Worm (Caenorhabditis elegans) whole organism, late embryonic: ENCODE results near the gene C10G8.3.
A peak's percentile ranks its signal among the peaks of the same experiment; 100 is the strongest.

ENCODE experiments used
- C38D4.7 ChIP-seq: fragments of 200-800 bp; sonication (Bioruptor generic); optimal IDR thresholded peaks from 2 replicates; lab custom pipeline; 2018; ENCODE audit warnings: mild to moderate bottlenecking, missing genetic modification characterization, moderate library complexity, missing compliant biosample characterization
- K02D7.2 ChIP-seq: sonication (generic microtip); optimal IDR thresholded peaks from 2 replicates; lab custom pipeline; 2017; ENCODE audit warnings: mild to moderate bottlenecking, missing genetic modification characterization, missing compliant biosample characterization
- Y22D7AL.16 ChIP-seq: sonication (generic microtip); optimal IDR thresholded peaks from 2 replicates; lab custom pipeline; 2016; ENCODE audit warnings: missing genetic modification characterization, missing compliant biosample characterization
- ama-1 ChIP-seq: fragments of 150-350 bp; optimal IDR thresholded peaks from 2 replicates; lab custom pipeline; 2014
- ceh-14 ChIP-seq: sonication (generic microtip); optimal IDR thresholded peaks from 2 replicates; lab custom pipeline; 2016; ENCODE audit warnings: missing genotype, missing genetic modification characterization, missing compliant biosample characterization
- ceh-18 ChIP-seq: sonication (generic microtip); optimal IDR thresholded peaks from 2 replicates; lab custom pipeline; 2016; ENCODE audit warnings: missing genetic modification characterization, missing compliant biosample characterization
- ceh-19 ChIP-seq: fragments of 200-800 bp; sonication (Bioruptor generic); optimal IDR thresholded peaks from 2 replicates; lab custom pipeline; 2018; ENCODE audit warnings: mild to moderate bottlenecking, missing genetic modification characterization, missing compliant biosample characterization
- ceh-22 ChIP-seq: sonication (generic microtip); optimal IDR thresholded peaks from 2 replicates; lab custom pipeline; 2017; ENCODE audit warnings: missing biosample characterization, missing genetic modification characterization
- ceh-24 ChIP-seq: sonication (generic microtip); optimal IDR thresholded peaks from 2 replicates; lab custom pipeline; 2016; ENCODE audit warnings: mild to moderate bottlenecking, missing genetic modification characterization, missing compliant biosample characterization
- ceh-30 ChIP-seq: fragments of 150-350 bp; optimal IDR thresholded peaks from 2 replicates; lab custom pipeline; 2014; ENCODE audit warnings: missing biosample characterization, missing genetic modification characterization
- ceh-31 ChIP-seq: sonication (generic microtip); optimal IDR thresholded peaks from 2 replicates; lab custom pipeline; 2016; ENCODE audit warnings: missing genetic modification characterization, missing compliant biosample characterization
- ceh-45 ChIP-seq: fragments of 200-800 bp; sonication (Bioruptor generic); IDR thresholded peaks from 2 replicates; pipeline ENCODE4 v1.3.6; 2022; ENCODE audit warnings: missing genetic modification reagents, missing genetic modification characterization, missing compliant biosample characterization
- ceh-48 ChIP-seq: sonication (generic microtip); optimal IDR thresholded peaks from 2 replicates; lab custom pipeline; 2016; ENCODE audit warnings: missing genetic modification characterization, inconsistent platforms, missing compliant biosample characterization
- ceh-9 ChIP-seq: sonication (generic microtip); optimal IDR thresholded peaks from 2 replicates; lab custom pipeline; 2016; ENCODE audit warnings: mild to moderate bottlenecking, missing genetic modification characterization, inconsistent platforms, missing compliant biosample characterization
- dve-1 ChIP-seq: sonication (generic microtip); optimal IDR thresholded peaks from 2 replicates; lab custom pipeline; 2017; ENCODE audit warnings: antibody characterized with exemption, mild to moderate bottlenecking, missing genetic modification characterization, missing compliant biosample characterization
- elt-2 ChIP-seq: sonication (generic microtip); optimal IDR thresholded peaks from 2 replicates; lab custom pipeline; 2016; ENCODE audit warnings: missing genetic modification reagents, missing genetic modification characterization, missing compliant biosample characterization
- elt-4 ChIP-seq: sonication (generic microtip); optimal IDR thresholded peaks from 2 replicates; lab custom pipeline; 2016; ENCODE audit warnings: missing genetic modification characterization, missing compliant biosample characterization
- ets-4 ChIP-seq: sonication (generic microtip); optimal IDR thresholded peaks from 2 replicates; lab custom pipeline; 2016; ENCODE audit warnings: missing genetic modification characterization, missing compliant biosample characterization
- eyg-1 ChIP-seq: sonication (generic microtip); optimal IDR thresholded peaks from 2 replicates; lab custom pipeline; 2016; ENCODE audit warnings: missing genotype, missing genetic modification characterization, missing compliant biosample characterization
- fax-1 ChIP-seq: sonication (generic microtip); optimal IDR thresholded peaks from 2 replicates; lab custom pipeline; 2016; ENCODE audit warnings: missing genotype, missing genetic modification characterization, missing compliant biosample characterization
- hlh-6 ChIP-seq: sonication (generic microtip); optimal IDR thresholded peaks from 2 replicates; lab custom pipeline; 2016; ENCODE audit warnings: missing genotype, missing genetic modification characterization, missing compliant biosample characterization
- lim-6 ChIP-seq: sonication (generic microtip); optimal IDR thresholded peaks from 2 replicates; lab custom pipeline; 2016; ENCODE audit warnings: missing genetic modification characterization, missing compliant biosample characterization
- madf-2 ChIP-seq: sonication (generic microtip); optimal IDR thresholded peaks from 2 replicates; lab custom pipeline; 2017; ENCODE audit warnings: missing genetic modification characterization, missing compliant biosample characterization
- nhr-11 ChIP-seq: fragments of 150-350 bp; optimal IDR thresholded peaks from 2 replicates; lab custom pipeline; 2014; ENCODE audit warnings: missing biosample characterization, missing genetic modification characterization
- odd-2 ChIP-seq: sonication (generic microtip); optimal IDR thresholded peaks from 2 replicates; lab custom pipeline; 2017; ENCODE audit warnings: antibody characterized with exemption, mild to moderate bottlenecking, missing genetic modification characterization, missing compliant biosample characterization
- pha-4 ChIP-seq: fragments of 150-350 bp; optimal IDR thresholded peaks from 2 replicates; lab custom pipeline; 2018; ENCODE audit warnings: missing biosample characterization, missing genetic modification reagents, missing genetic modification characterization
- pros-1 ChIP-seq: fragments of 150-350 bp; optimal IDR thresholded peaks from 2 replicates; lab custom pipeline; 2014; ENCODE audit warnings: missing biosample characterization, missing genetic modification reagents, missing genetic modification characterization
- rnt-1 ChIP-seq: sonication (generic microtip); optimal IDR thresholded peaks from 2 replicates; lab custom pipeline; 2016; ENCODE audit warnings: missing genetic modification characterization, missing compliant biosample characterization
- sox-2 ChIP-seq: fragments of 200-800 bp; sonication (Bioruptor generic); IDR thresholded peaks from 2 replicates; pipeline ENCODE4 v1.3.6; 2022; ENCODE audit warnings: missing genetic modification reagents, missing genetic modification characterization, missing compliant biosample characterization
- sox-4 ChIP-seq: sonication (generic microtip); optimal IDR thresholded peaks from 2 replicates; lab custom pipeline; 2017; ENCODE audit warnings: mild to moderate bottlenecking, missing genetic modification characterization, inconsistent platforms, missing compliant biosample characterization
- syd-9 ChIP-seq: sonication (generic microtip); optimal IDR thresholded peaks from 2 replicates; lab custom pipeline; 2016; ENCODE audit warnings: mild to moderate bottlenecking, missing genetic modification characterization, moderate library complexity, missing compliant biosample characterization
- tbx-2 ChIP-seq: sonication (generic microtip); optimal IDR thresholded peaks from 2 replicates; lab custom pipeline; 2016; ENCODE audit warnings: missing genetic modification characterization, missing compliant biosample characterization
- ttx-3 ChIP-seq: sonication (generic microtip); optimal IDR thresholded peaks from 2 replicates; lab custom pipeline; 2016; ENCODE audit warnings: missing genetic modification reagents, missing genetic modification characterization, missing compliant biosample characterization
- unc-3 ChIP-seq, 2 experiments: fragments of 200-800 bp in 1 of 2; sonication (Bioruptor generic) in 1 of 2; sonication (generic microtip) in 1 of 2; conservative IDR thresholded peaks in 1 of 2; optimal IDR thresholded peaks in 1 of 2; 2 replicates each; pipeline versions ENCODE4 v1.3.6 to Lab custom; 2016 to 2022; ENCODE audit warnings: missing compliant biosample characterization in 2 of 2, missing genetic modification characterization in 2 of 2, missing genetic modification reagents in 1 of 2
- zip-5 ChIP-seq: sonication (generic microtip); optimal IDR thresholded peaks from 2 replicates; lab custom pipeline; 2016; ENCODE audit warnings: missing genetic modification characterization, missing compliant biosample characterization

Gene C10G8.3

DNA sequence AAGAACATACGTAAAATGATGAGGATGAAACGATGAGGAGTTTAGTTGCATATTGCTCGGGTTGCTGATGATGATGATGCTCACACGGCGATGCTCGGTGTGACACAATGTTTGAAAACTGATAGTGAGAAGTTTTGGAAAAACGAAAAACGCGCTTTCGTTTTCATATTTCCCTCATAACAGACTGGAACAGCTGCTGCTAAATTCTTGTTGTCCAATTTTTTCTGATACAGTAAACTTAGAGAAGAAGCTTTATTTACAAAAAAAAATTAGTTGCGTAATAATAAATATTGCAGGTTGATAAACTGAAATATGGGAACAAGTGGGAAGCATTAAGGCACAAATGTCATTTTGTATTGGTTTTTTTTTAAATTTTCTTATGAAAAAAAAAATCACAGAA, 12.0 kb downstream of the C10G8.3 start, which contains the start of gene ceh-33:
ceh-33 (minus strand) TSS at position 101 of the 400 bp plus-strand sequence.
- TF ChIP-seq ceh-14 (tag; lab: Kevin White, UChicago), result no peak
- no peak for TF ChIP-seq rnt-1 (tag; lab: Kevin White, UChicago)
- no peak for TF ChIP-seq K02D7.2 (tag; lab: Kevin White, UChicago)
- no peak for TF ChIP-seq ceh-22 (tag; lab: Kevin White, UChicago)
- TF ChIP-seq fax-1 (tag; lab: Kevin White, UChicago), result no peak
- TF ChIP-seq ttx-3, result no peak
- no peak for TF ChIP-seq elt-4 (tag; lab: Kevin White, UChicago)
- TF ChIP-seq odd-2 (tag; lab: Kevin White, UChicago), result no peak
- TF ChIP-seq syd-9, result no peak
- TF ChIP-seq ceh-9 (tag; lab: Kevin White, UChicago), result no peak
- TF ChIP-seq ama-1 (lab: Kevin White, UChicago), result no peak
- TF ChIP-seq ceh-48 (tag; lab: Kevin White, UChicago), result no peak
- TF ChIP-seq zip-5, result no peak
- no peak for TF ChIP-seq sox-4 (tag; lab: Kevin White, UChicago)
- TF ChIP-seq lim-6, result no peak
- TF ChIP-seq C38D4.7 (GFP tag; lab: Kevin White, UChicago), result no peak
- TF ChIP-seq elt-2 (tag; lab: Kevin White, UChicago), result no peak

DNA sequence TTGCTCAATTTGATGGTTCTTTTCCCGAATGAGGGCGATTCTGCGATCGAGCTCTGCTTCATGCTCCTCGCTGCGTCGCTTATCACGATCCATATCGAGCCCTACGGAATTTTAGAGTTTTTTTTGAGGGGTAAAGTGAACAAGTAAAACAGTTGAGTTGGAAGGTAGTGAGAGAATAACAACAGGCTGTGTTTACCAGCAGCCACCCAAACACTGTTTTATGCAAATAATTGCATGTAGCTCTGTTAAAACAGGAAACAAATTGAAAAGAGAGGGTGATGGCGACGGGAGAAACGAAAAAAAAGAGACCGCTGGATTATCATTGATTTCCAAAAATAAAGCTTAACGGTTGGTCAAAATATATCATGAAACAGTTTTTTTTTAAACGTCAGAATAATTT, 15.8 kb downstream of the C10G8.3 start, which contains the start of gene C10G8.8:
C10G8.8 (minus strand) TSS at position 101 of the 400 bp plus-strand sequence.
- TF ChIP-seq pha-4 (tag; lab: Kevin White, UChicago) (no peak), ceh-24 (tag; lab: Kevin White, UChicago) (no peak), ceh-31 (tag; lab: Kevin White, UChicago) (no peak), hlh-6 (tag; lab: Kevin White, UChicago) (no peak), tbx-2 (tag; lab: Kevin White, UChicago) (no peak), pros-1 (tag; lab: Kevin White, UChicago) (no peak), ets-4 (tag; lab: Kevin White, UChicago) (no peak), elt-2 (tag; lab: Kevin White, UChicago) (no peak), nhr-11 (tag; lab: Kevin White, UChicago) (no peak), ceh-14 (tag; lab: Kevin White, UChicago) (no peak), zip-5 (no peak), lim-6 (no peak), madf-2 (tag; lab: Kevin White, UChicago) (no peak), ceh-22 (tag; lab: Kevin White, UChicago) (no peak)
- TF ChIP-seq, all 69 proteins: peak for 0

DNA sequence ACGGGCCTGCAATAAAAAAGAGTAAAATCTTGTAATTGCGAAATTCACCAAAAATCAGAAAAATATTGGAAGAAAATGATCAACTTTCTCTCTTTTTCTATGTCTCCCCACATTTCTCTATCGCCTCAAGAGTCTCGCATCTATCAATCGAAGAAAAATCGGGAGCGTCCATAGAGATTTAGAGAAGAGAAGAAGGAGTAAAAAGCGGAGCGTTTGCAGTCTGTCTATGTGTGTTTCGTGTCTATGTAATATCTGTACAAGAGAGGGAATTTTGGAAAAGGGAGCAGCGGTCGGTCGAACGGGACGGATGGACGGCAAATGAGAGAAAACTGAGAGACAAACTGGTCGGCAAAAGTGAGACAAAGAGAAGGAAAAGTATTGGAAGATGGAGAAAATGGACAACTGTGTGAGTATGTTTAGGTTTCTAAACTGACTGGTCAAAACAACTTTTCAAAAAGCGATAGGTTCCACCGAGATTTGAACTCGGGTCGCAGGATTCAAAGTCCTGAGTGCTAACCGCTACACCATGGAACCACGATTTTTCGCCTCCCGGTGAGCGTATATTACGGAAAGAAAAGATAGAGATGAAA, 17.2 kb downstream of the C10G8.3 start:
- TF ChIP-seq sox-4 (tag; lab: Kevin White, UChicago) (peak; percentile 24), rnt-1 (tag; lab: Kevin White, UChicago) (peak; percentile 20), sox-2 (GFP tag; lab: Robert Waterston, UW) (no peak), ceh-19 (GFP tag; lab: Kevin White, UChicago) (peak; percentile 7), ceh-31 (tag; lab: Kevin White, UChicago) (peak; percentile 1), ceh-18 (tag; lab: Kevin White, UChicago) (peak; percentile 22), dve-1 (tag; lab: Kevin White, UChicago) (peak; percentile 5), eyg-1 (tag; lab: Kevin White, UChicago) (no peak)

DNA sequence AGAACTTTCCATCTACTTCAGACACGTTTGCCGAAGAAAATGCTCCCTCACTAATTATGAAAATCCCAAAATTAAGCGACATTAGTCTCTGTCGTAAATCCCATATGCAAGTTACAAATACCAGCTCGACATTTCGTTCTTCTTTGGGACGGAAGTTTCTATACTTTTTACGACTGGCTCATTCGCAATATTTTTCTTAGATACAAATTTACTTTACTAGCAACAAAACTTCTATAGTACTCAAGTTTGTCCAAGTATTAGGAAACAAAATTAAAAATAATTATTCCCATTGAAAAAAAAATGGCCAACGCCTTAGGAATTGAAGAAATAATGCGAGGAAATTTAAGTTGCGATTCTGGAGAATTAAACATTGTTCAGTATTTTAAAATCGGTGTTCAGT, 18.4 kb downstream of the C10G8.3 start, which contains the start of gene srg-26:
srg-26 (plus strand) TSS at position 301 of the 400 bp plus-strand sequence.
- no peak for TF ChIP-seq rnt-1 (tag; lab: Kevin White, UChicago)
- no peak for TF ChIP-seq fax-1 (tag; lab: Kevin White, UChicago)
- no peak for TF ChIP-seq unc-3 (GFP tag; conservative IDR thresholded peaks at IDR 0.05; lab: Robert Waterston, UW)
- TF ChIP-seq unc-3 (tag; optimal IDR thresholded peaks at IDR 0.05; lab: Kevin White, UChicago), result no peak
- no peak for TF ChIP-seq Y22D7AL.16 (tag; lab: Kevin White, UChicago)
- TF ChIP-seq ceh-45 (GFP tag; lab: Robert Waterston, UW), result no peak
- no peak for TF ChIP-seq ceh-30 (tag; lab: Kevin White, UChicago)
